Worm (Caenorhabditis elegans) whole organism, L3 larva: ENCODE data around the gene C08F11.12.

ENCODE experiments used
- ZK546.5 ChIP-seq: sonication (generic microtip); optimal IDR thresholded peaks from 2 replicates; lab custom pipeline; 2017; ENCODE audit warnings: missing biosample characterization, missing genetic modification characterization
- aly-2 ChIP-seq: fragments of 150-350 bp; optimal IDR thresholded peaks from 2 replicates; lab custom pipeline; 2014; ENCODE audit warnings: missing biosample characterization, missing genetic modification characterization
- ceh-16 ChIP-seq: sonication (generic microtip); optimal IDR thresholded peaks from 2 replicates; lab custom pipeline; 2017; ENCODE audit warnings: missing biosample characterization, missing genetic modification characterization
- ceh-82 ChIP-seq: fragments of 150-350 bp; optimal IDR thresholded peaks from 2 replicates; lab custom pipeline; 2014; ENCODE audit warnings: missing biosample characterization, missing genetic modification characterization
- elt-3 ChIP-seq, 3 experiments: fragments of 150-350 bp in 1 of 3; sonication (generic microtip) in 2 of 3; optimal IDR thresholded peaks; 2 replicates in 2 of 3; 4 replicates in 1 of 3; lab custom pipeline; 2014 to 2017; ENCODE audit warnings: missing biosample characterization in 3 of 3, missing genetic modification characterization in 3 of 3
- nhr-237 ChIP-seq: fragments of 150-350 bp; optimal IDR thresholded peaks from 2 replicates; lab custom pipeline; 2014; ENCODE audit warnings: missing biosample characterization, missing genetic modification characterization
- sea-2 ChIP-seq: fragments of 150-350 bp; sonication (generic microtip); optimal IDR thresholded peaks from 4 replicates; lab custom pipeline; 2014; ENCODE audit warnings: missing biosample characterization, missing genetic modification reagents, missing genetic modification characterization
- ztf-11 ChIP-seq: fragments of 150-350 bp; optimal IDR thresholded peaks from 2 replicates; lab custom pipeline; 2014; ENCODE audit warnings: missing biosample characterization, missing genetic modification characterization

DNA sequence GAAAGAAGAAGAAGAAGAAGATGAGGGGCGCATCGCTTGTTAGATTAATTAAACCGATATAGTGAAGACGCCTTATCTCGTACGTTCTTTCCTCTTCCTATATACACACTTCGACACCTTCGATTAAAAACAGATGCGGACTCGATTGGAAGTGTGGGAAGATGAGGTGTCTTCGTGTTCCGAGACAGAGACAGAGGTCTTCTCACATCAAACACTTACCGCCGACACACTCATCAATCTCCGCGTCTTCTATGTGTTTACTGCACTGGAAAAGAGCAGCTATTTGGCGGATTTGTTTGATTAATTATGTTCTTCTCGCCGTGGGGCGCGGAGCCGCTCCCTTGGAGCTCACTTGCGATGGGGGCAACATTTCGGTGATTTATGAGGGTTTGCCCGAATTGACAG lies 48.1 kb upstream of the C08F11.12 start:
- TF ChIP-seq nhr-237 (tag; lab: Kevin White, UChicago) = no peak
- no peak for TF ChIP-seq ceh-16 (tag; lab: Kevin White, UChicago)
- TF ChIP-seq aly-2 = no peak
- TF ChIP-seq ceh-82 (tag; lab: Kevin White, UChicago) = no peak
- no peak for TF ChIP-seq ZK546.5 (tag; lab: Kevin White, UChicago)
- TF ChIP-seq sea-2 = no peak
- TF ChIP-seq ztf-11 (tag; lab: Kevin White, UChicago) = no peak
- no peak for TF ChIP-seq elt-3 (tag; optimal IDR thresholded peaks at IDR 0.05; lab: Kevin White, UChicago)
